Worm (Caenorhabditis elegans) whole organism, L1 larva: ENCODE results near the gene atp-5.

Source experiments
- C04F5.9 ChIP-seq: sonication (generic microtip); optimal IDR thresholded peaks from 2 replicates; lab custom pipeline; 2016; ENCODE audit warnings: missing genetic modification characterization, missing compliant biosample characterization
- C16A3.4 ChIP-seq: fragments of 150-350 bp; optimal IDR thresholded peaks from 2 replicates; lab custom pipeline; 2014; ENCODE audit warnings: missing biosample characterization, missing genetic modification characterization
- C34B4.2 ChIP-seq: sonication (generic microtip); optimal IDR thresholded peaks from 2 replicates; lab custom pipeline; 2017; ENCODE audit warnings: mild to moderate bottlenecking, missing genetic modification characterization, missing compliant biosample characterization
- F16B12.6 ChIP-seq: fragments of 150-350 bp; optimal IDR thresholded peaks from 2 replicates; lab custom pipeline; 2014; ENCODE audit warnings: missing biosample characterization, missing genetic modification characterization
- alr-1 ChIP-seq: fragments of 200-800 bp; sonication (Bioruptor generic); optimal IDR thresholded peaks from 2 replicates; lab custom pipeline; 2018; ENCODE audit warnings: borderline replicate concordance, mild to moderate bottlenecking, missing genetic modification characterization, missing compliant biosample characterization
- blmp-1 ChIP-seq: fragments of 150-350 bp; optimal IDR thresholded peaks from 2 replicates; lab custom pipeline; 2014; ENCODE audit warnings: missing biosample characterization, missing genetic modification characterization
- ceh-8 ChIP-seq: fragments of 200-800 bp; sonication (Bioruptor generic); optimal IDR thresholded peaks from 2 replicates; lab custom pipeline; 2018; ENCODE audit warnings: mild to moderate bottlenecking, missing genetic modification characterization, moderate library complexity, missing compliant biosample characterization
- ceh-82 ChIP-seq, 3 experiments: fragments of 150-350 bp in 1 of 3; sonication (generic microtip) in 2 of 3; optimal IDR thresholded peaks; 2 replicates each; lab custom pipeline; 2014 to 2017; ENCODE audit warnings: missing biosample characterization in 3 of 3, missing genetic modification characterization in 3 of 3
- ceh-88 ChIP-seq: fragments of 200-800 bp; sonication (Bioruptor generic); IDR thresholded peaks from 2 replicates; pipeline ENCODE4 v1.3.6; 2022; ENCODE audit warnings: missing genetic modification characterization, missing compliant biosample characterization
- dpl-1 ChIP-seq, 3 experiments: fragments of 150-350 bp in 2 of 3; sonication (generic microtip) in 1 of 3; optimal IDR thresholded peaks; 2 replicates each; lab custom pipeline; 2014 to 2017; ENCODE audit warnings: missing biosample characterization in 3 of 3, missing genetic modification characterization in 3 of 3, missing genetic modification reagents in 3 of 3
- efl-1 ChIP-seq, 4 experiments: fragments of 150-350 bp; optimal IDR thresholded peaks in 3 of 4; peaks in 1 of 4; 1 replicate in 1 of 4; 2 replicates in 3 of 4; lab custom pipeline; 2014; ENCODE audit warnings: missing biosample characterization in 2 of 4, missing genetic modification characterization in 2 of 4, missing genetic modification reagents in 2 of 4
- efl-3 ChIP-seq: fragments of 200-800 bp; sonication (Bioruptor generic); optimal IDR thresholded peaks from 2 replicates; lab custom pipeline; 2018; ENCODE audit warnings: mild to moderate bottlenecking, missing genetic modification characterization, missing compliant biosample characterization
- elt-2 ChIP-seq: sonication (generic microtip); optimal IDR thresholded peaks from 2 replicates; lab custom pipeline; 2016; ENCODE audit warnings: missing genetic modification characterization, mild to moderate bottlenecking, inconsistent platforms, missing compliant biosample characterization, missing genetic modification reagents
- ets-5 ChIP-seq: fragments of 200-800 bp; sonication (Bioruptor generic); IDR thresholded peaks from 2 replicates; pipeline ENCODE4 v1.3.6; 2022; ENCODE audit warnings: missing genetic modification characterization, missing compliant biosample characterization
- fkh-4 ChIP-seq: sonication (generic microtip); optimal IDR thresholded peaks from 2 replicates; lab custom pipeline; 2016; ENCODE audit warnings: missing compliant biosample characterization, missing genetic modification characterization, borderline replicate concordance
- fkh-8 ChIP-seq: sonication (generic microtip); optimal IDR thresholded peaks from 2 replicates; lab custom pipeline; 2016; ENCODE audit warnings: mild to moderate bottlenecking, missing genetic modification characterization, missing compliant biosample characterization
- hlh-17 ChIP-seq: fragments of 200-800 bp; sonication (Bioruptor generic); optimal IDR thresholded peaks from 2 replicates; lab custom pipeline; 2018; ENCODE audit warnings: missing genetic modification characterization, mild to moderate bottlenecking, missing compliant biosample characterization, moderate library complexity, borderline replicate concordance
- isw-1 ChIP-seq: fragments of 200-800 bp; sonication (Bioruptor generic); IDR thresholded peaks from 2 replicates; pipeline ENCODE4 v1.3.6; 2022; ENCODE audit warnings: missing genetic modification characterization, missing compliant biosample characterization
- jun-1 ChIP-seq: fragments of 150-350 bp; optimal IDR thresholded peaks from 2 replicates; lab custom pipeline; 2014; ENCODE audit warnings: missing biosample characterization, missing genetic modification reagents, missing genetic modification characterization
- lin-14 ChIP-seq: fragments of 200-800 bp; sonication (Bioruptor generic); optimal IDR thresholded peaks from 2 replicates; lab custom pipeline; 2018; ENCODE audit warnings: mild to moderate bottlenecking, missing genetic modification characterization, moderate library complexity, missing compliant biosample characterization
- lin-35 ChIP-seq, 2 experiments: fragments of 150-350 bp; optimal IDR thresholded peaks; 2 replicates each; lab custom pipeline; 2014; ENCODE audit warnings: missing biosample characterization in 2 of 2, missing genetic modification characterization in 2 of 2, missing genetic modification reagents in 2 of 2
- lir-3 ChIP-seq: sonication (generic microtip); optimal IDR thresholded peaks from 2 replicates; lab custom pipeline; 2016; ENCODE audit warnings: mild to moderate bottlenecking, missing genetic modification characterization, moderate library complexity, missing compliant biosample characterization; ENCODE audit not compliant: poor library complexity
- lsy-2 ChIP-seq, 2 experiments: fragments of 150-350 bp; optimal IDR thresholded peaks; 2 replicates each; lab custom pipeline; 2014; ENCODE audit warnings: missing biosample characterization in 2 of 2, missing genetic modification characterization in 2 of 2
- mep-1 ChIP-seq: fragments of 150-350 bp; optimal IDR thresholded peaks from 2 replicates; lab custom pipeline; 2014; ENCODE audit warnings: missing biosample characterization, missing genetic modification characterization
- nhr-11 ChIP-seq: fragments of 150-350 bp; optimal IDR thresholded peaks from 2 replicates; lab custom pipeline; 2014; ENCODE audit warnings: missing biosample characterization, missing genetic modification characterization
- nhr-237 ChIP-seq: fragments of 150-350 bp; optimal IDR thresholded peaks from 2 replicates; lab custom pipeline; 2014; ENCODE audit warnings: missing biosample characterization, missing genetic modification characterization
- nhr-47 ChIP-seq: sonication (generic microtip); optimal IDR thresholded peaks from 2 replicates; lab custom pipeline; 2016; ENCODE audit warnings: mild to moderate bottlenecking, missing genetic modification characterization, moderate library complexity, missing compliant biosample characterization
- nhr-71 ChIP-seq: sonication (generic microtip); optimal IDR thresholded peaks from 2 replicates; lab custom pipeline; 2016; ENCODE audit warnings: mild to moderate bottlenecking, missing genetic modification characterization, moderate library complexity, missing compliant biosample characterization
- nhr-76 ChIP-seq: sonication (generic microtip); optimal IDR thresholded peaks from 2 replicates; lab custom pipeline; 2017; ENCODE audit warnings: missing biosample characterization, missing genetic modification characterization
- nhr-77 ChIP-seq: fragments of 150-350 bp; optimal IDR thresholded peaks from 2 replicates; lab custom pipeline; 2014; ENCODE audit warnings: missing biosample characterization, missing genetic modification characterization
- nhr-84 ChIP-seq: sonication (generic microtip); optimal IDR thresholded peaks from 2 replicates; lab custom pipeline; 2017; ENCODE audit warnings: missing biosample characterization, missing genetic modification characterization
- sptf-1 ChIP-seq: fragments of 150-350 bp; optimal IDR thresholded peaks from 2 replicates; lab custom pipeline; 2014; ENCODE audit warnings: missing biosample characterization, missing genetic modification characterization
- swsn-7 ChIP-seq: sonication (generic microtip); optimal IDR thresholded peaks from 2 replicates; lab custom pipeline; 2016; ENCODE audit warnings: missing genetic modification characterization, missing compliant biosample characterization
- tbx-2 ChIP-seq: sonication (generic microtip); optimal IDR thresholded peaks from 2 replicates; lab custom pipeline; 2016; ENCODE audit warnings: missing genetic modification characterization, missing compliant biosample characterization
- unc-130 ChIP-seq: fragments of 150-350 bp; optimal IDR thresholded peaks from 2 replicates; lab custom pipeline; 2017; ENCODE audit warnings: missing biosample characterization, missing genetic modification characterization, inconsistent platforms
- unc-30 ChIP-seq: sonication (generic microtip); optimal IDR thresholded peaks from 2 replicates; lab custom pipeline; 2017; ENCODE audit warnings: missing biosample characterization, missing genetic modification characterization
- unc-62 ChIP-seq: fragments of 150-350 bp; optimal IDR thresholded peaks from 2 replicates; lab custom pipeline; 2014; ENCODE audit warnings: missing biosample characterization, missing genetic modification reagents, missing genetic modification characterization
- vab-15 ChIP-seq: sonication (generic microtip); optimal IDR thresholded peaks from 2 replicates; lab custom pipeline; 2017; ENCODE audit warnings: missing genotype, mild to moderate bottlenecking, missing genetic modification characterization, missing compliant biosample characterization
- zip-4 ChIP-seq: fragments of 200-800 bp; sonication (Bioruptor generic); optimal IDR thresholded peaks from 2 replicates; lab custom pipeline; 2018; ENCODE audit warnings: mild to moderate bottlenecking, missing genetic modification characterization, moderate library complexity, missing compliant biosample characterization
- ztf-11 ChIP-seq, 2 experiments: sonication (generic microtip); optimal IDR thresholded peaks; 2 replicates each; lab custom pipeline; 2016 to 2017; ENCODE audit warnings: missing genetic modification characterization in 2 of 2, missing biosample characterization in 1 of 2, missing compliant biosample characterization in 1 of 2
- ztf-4 ChIP-seq: fragments of 150-350 bp; optimal IDR thresholded peaks from 2 replicates; lab custom pipeline; 2014; ENCODE audit warnings: missing biosample characterization, missing genetic modification characterization

atp-5 gene

ce11 chrV:11080345-11081102 is 43.1 kb downstream of the atp-5 start, which contains the start of gene act-1 (continued):
- TF ChIP-seq ceh-82 (tag; optimal IDR thresholded peaks at IDR 0.05; lab: Kevin White, UChicago) (no peak), lin-14 (GFP tag; lab: Kevin White, UChicago) (peak; percentile 67), efl-1 (optimal IDR thresholded peaks at IDR 0.05; lab: Kevin White, UChicago) (peak in 1 of 2 experiments; percentile 18), efl-1 (GFP tag; optimal IDR thresholded peaks at IDR 0.05 in 1 of 2; lab: Kevin White, UChicago) (peak in 1 of 2 experiments; percentile 71), sptf-1 (no peak), F16B12.6 (tag; lab: Kevin White, UChicago) (no peak), nhr-77 (tag; lab: Kevin White, UChicago) (peak; percentile 50), lir-3 (tag; lab: Kevin White, UChicago) (no peak), nhr-76 (no peak), vab-15 (no peak), hlh-17 (GFP tag; lab: Kevin White, UChicago) (no peak), C16A3.4 (no peak), alr-1 (tag; lab: Kevin White, UChicago) (no peak), ztf-4 (no peak), tbx-2 (tag; lab: Kevin White, UChicago) (peak; percentile 21), unc-130 (tag; lab: Kevin White, UChicago) (peak; percentile 19), elt-2 (tag; lab: Kevin White, UChicago) (peak; percentile 86), swsn-7 (tag; lab: Kevin White, UChicago) (peak; percentile 48), isw-1 (GFP tag; lab: Robert Waterston, UW) (no peak), unc-30 (no peak), nhr-84 (no peak), jun-1 (tag; lab: Kevin White, UChicago) (no peak), ceh-88 (no peak), mep-1 (tag; lab: Kevin White, UChicago) (no peak), fkh-4 (peak; percentile 44), C04F5.9 (tag; lab: Kevin White, UChicago) (no peak), lsy-2 (tag; optimal IDR thresholded peaks at IDR 0.05; lab: Kevin White, UChicago) (peak; percentile 11 to 51), dpl-1 (GFP tag; optimal IDR thresholded peaks at IDR 0.05; lab: Kevin White, UChicago) (no peak), C34B4.2 (tag; lab: Kevin White, UChicago) (no peak), ets-5 (GFP tag; lab: Robert Waterston, UW) (no peak), nhr-11 (tag; lab: Kevin White, UChicago) (peak; percentile 61), efl-3 (GFP tag; lab: Kevin White, UChicago) (no peak), ceh-8 (GFP tag; lab: Kevin White, UChicago) (no peak), nhr-71 (tag; lab: Kevin White, UChicago) (peak; percentile 85), nhr-237 (tag; lab: Kevin White, UChicago) (no peak), fkh-8 (tag; lab: Kevin White, UChicago) (no peak), lin-35 (GFP tag; optimal IDR thresholded peaks at IDR 0.05; lab: Kevin White, UChicago) (peak in 1 of 2 experiments; percentile 3), ztf-11 (tag; optimal IDR thresholded peaks at IDR 0.05; lab: Kevin White, UChicago) (no peak), zip-4 (GFP tag; lab: Kevin White, UChicago) (peak; percentile 14), nhr-47 (tag; lab: Kevin White, UChicago) (peak; percentile 21)

- TF ChIP-seq jun-1 (tag; lab: Kevin White, UChicago) (peak; percentile 66), unc-62 (GFP tag; lab: Kevin White, UChicago) (no peak), nhr-84 (no peak), C34B4.2 (tag; lab: Kevin White, UChicago) (no peak), blmp-1 (tag; lab: Kevin White, UChicago) (no peak)
- TF ChIP-seq, all 84 proteins: peak for 1
Observed at ce11 chrV:11078874-11079273, 44.8 kb downstream of the atp-5 start.
